Worm (Caenorhabditis elegans) whole organism, mixed stage, embryonic: ENCODE data around the gene mrpl-4.

Experiments used
- elt-1 ChIP-seq: sonication (generic microtip); optimal IDR thresholded peaks from 2 replicates; lab custom pipeline; 2017; ENCODE audit warnings: missing genetic modification characterization, mild to moderate bottlenecking, missing compliant biosample characterization, antibody characterized with exemption, moderate library complexity, borderline replicate concordance; ENCODE audit not compliant: insufficient read depth
- elt-3 ChIP-seq: fragments of 150-350 bp; optimal IDR thresholded peaks from 2 replicates; lab custom pipeline; 2014; ENCODE audit warnings: missing biosample characterization, missing genetic modification characterization
- lsy-2 ChIP-seq: fragments of 150-350 bp; optimal IDR thresholded peaks from 2 replicates; lab custom pipeline; 2014; ENCODE audit warnings: missing biosample characterization, missing genetic modification characterization
- pha-4 ChIP-seq: fragments of 150-350 bp; optimal IDR thresholded peaks from 2 replicates; lab custom pipeline; 2018; ENCODE audit warnings: missing biosample characterization, missing genetic modification reagents, missing genetic modification characterization
- sem-2 ChIP-seq: fragments of 200-800 bp; sonication (Bioruptor generic); optimal IDR thresholded peaks from 2 replicates; lab custom pipeline; 2018; ENCODE audit warnings: mild to moderate bottlenecking, missing genetic modification characterization, missing compliant biosample characterization
- snpc-4 ChIP-seq: fragments of 150-350 bp; optimal IDR thresholded peaks from 2 replicates; lab custom pipeline; 2014; ENCODE audit warnings: missing biosample characterization, missing genetic modification characterization
- sptf-1 ChIP-seq: sonication (generic microtip); optimal IDR thresholded peaks from 2 replicates; lab custom pipeline; 2017; ENCODE audit warnings: mild to moderate bottlenecking, missing genetic modification characterization, moderate library complexity, missing compliant biosample characterization
- unc-120 ChIP-seq: sonication (generic microtip); optimal IDR thresholded peaks from 2 replicates; lab custom pipeline; 2017; ENCODE audit warnings: missing genetic modification characterization, missing compliant biosample characterization; ENCODE audit not compliant: poor library complexity, severe bottlenecking
- unc-39 ChIP-seq: fragments of 150-350 bp; optimal IDR thresholded peaks from 2 replicates; lab custom pipeline; 2014; ENCODE audit warnings: missing biosample characterization, missing genetic modification characterization

DNA sequence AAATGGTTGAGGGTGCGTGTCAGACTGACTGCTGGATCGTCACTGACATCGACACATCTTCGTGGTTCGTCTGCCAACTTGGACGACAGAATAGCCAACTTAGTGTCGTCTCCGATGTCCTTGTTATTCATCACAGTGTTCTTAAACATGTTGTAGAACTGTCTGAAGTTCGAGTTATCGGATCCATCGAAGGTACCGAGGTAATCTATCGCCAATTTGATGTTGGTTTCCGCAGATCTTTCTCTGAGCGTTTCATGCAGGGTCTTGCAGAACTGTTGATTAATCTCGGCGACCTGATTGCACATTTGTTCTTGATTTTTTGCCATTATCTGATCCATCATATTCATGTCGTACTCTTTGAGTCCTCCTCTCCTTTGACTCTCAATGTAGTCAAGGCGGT is 14.2 kb downstream of the mrpl-4 start:
- no peak for TF ChIP-seq unc-120 (tag; lab: Kevin White, UChicago)
- no peak for TF ChIP-seq sem-2 (GFP tag; lab: Kevin White, UChicago)
- no peak for TF ChIP-seq elt-3 (tag; lab: Kevin White, UChicago)
- TF ChIP-seq lsy-2 (tag; lab: Kevin White, UChicago), result no peak
- TF ChIP-seq unc-39 (tag; lab: Kevin White, UChicago), result no peak
- TF ChIP-seq snpc-4 (tag; lab: Kevin White, UChicago), result no peak
- no peak for TF ChIP-seq pha-4
- TF ChIP-seq sptf-1 (tag; lab: Kevin White, UChicago), result no peak
- no peak for TF ChIP-seq elt-1
